Fruit fly (Drosophila melanogaster): ENCODE measurements around the gene Cpr78E.

DNA sequence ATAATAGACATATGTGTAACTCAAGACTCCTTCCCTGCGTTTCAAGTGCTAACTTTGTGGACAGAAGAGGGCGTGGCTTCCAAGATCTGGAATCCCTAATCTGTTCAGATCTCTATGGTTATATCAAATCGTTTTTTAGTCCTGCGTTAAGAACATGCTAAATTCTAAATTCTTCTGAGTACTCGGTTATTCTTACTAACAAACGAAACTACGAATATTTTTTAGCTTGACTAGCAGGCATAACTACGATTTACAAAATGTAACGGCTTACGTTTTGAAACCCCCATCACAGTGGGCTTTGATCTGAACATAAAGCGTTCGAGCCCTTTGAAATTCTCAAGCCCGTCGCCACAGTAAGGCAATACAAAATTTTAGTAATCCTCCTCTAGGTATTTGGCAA lies 27.7 kb downstream of the Cpr78E start, which contains the start of gene CG32445:
- no peak for TF ChIP-seq CG8478 (optimal IDR thresholded peaks at IDR 0.05)
- TF ChIP-seq Dll (optimal IDR thresholded peaks at IDR 0.05), result no peak
- TF ChIP-seq pan (optimal IDR thresholded peaks at IDR 0.05), result no peak
